Fruit fly (Drosophila melanogaster) whole organism, embryonic: Measurements from ENCODE around the gene Prtl99C.
A peak's percentile ranks its signal among the peaks of the same experiment; 100 is the strongest.

Experiments used
- ATbp ChIP-seq: fragments of 200-800 bp; sonication (Bioruptor generic); optimal IDR thresholded peaks from 2 replicates; lab custom pipeline; 2017; ENCODE audit warnings: missing biosample characterization, mild to moderate bottlenecking, missing genetic modification characterization, missing genetic modification reagents
- Abd-B ChIP-seq: fragments of 200-800 bp; sonication (Bioruptor generic); optimal IDR thresholded peaks from 2 replicates; lab custom pipeline; 2018; ENCODE audit warnings: missing biosample characterization, mild to moderate bottlenecking, missing genetic modification characterization, moderate library complexity
- BEAF-32 ChIP-seq: fragments of 200-800 bp; sonication (Bioruptor generic); optimal IDR thresholded peaks from 3 replicates; lab custom pipeline; 2017; ENCODE audit warnings: missing biosample characterization, missing genetic modification characterization, mild to moderate bottlenecking, moderate library complexity, missing genetic modification reagents
- CG10147 ChIP-seq: fragments of 200-800 bp; sonication (Bioruptor generic); optimal IDR thresholded peaks from 2 replicates; lab custom pipeline; 2019; ENCODE audit warnings: missing biosample characterization, mild to moderate bottlenecking, missing genetic modification characterization, moderate library complexity
- CG10462 ChIP-seq: fragments of 200-800 bp; sonication (Bioruptor generic); optimal IDR thresholded peaks from 2 replicates; lab custom pipeline; 2016; ENCODE audit warnings: missing biosample characterization, missing genetic modification characterization
- CG11723 ChIP-seq: fragments of 200-800 bp; sonication (Bioruptor generic); optimal IDR thresholded peaks from 2 replicates; lab custom pipeline; 2017; ENCODE audit warnings: missing biosample characterization, mild to moderate bottlenecking, missing genetic modification characterization
- CG12769 ChIP-seq: fragments of 200-800 bp; sonication (Bioruptor generic); optimal IDR thresholded peaks from 2 replicates; lab custom pipeline; 2019; ENCODE audit warnings: missing biosample characterization, mild to moderate bottlenecking, missing genetic modification characterization, moderate library complexity
- CG14050 ChIP-seq: fragments of 200-800 bp; sonication (Bioruptor generic); IDR thresholded peaks from 3 replicates; pipeline ENCODE4 v1.3.6; 2022; ENCODE audit warnings: missing biosample characterization, missing genetic modification characterization
- CG1602 ChIP-seq: fragments of 200-800 bp; sonication (Bioruptor generic); optimal IDR thresholded peaks from 3 replicates; lab custom pipeline; 2016; ENCODE audit warnings: missing biosample characterization, missing genetic modification characterization
- CG16779 ChIP-seq: fragments of 200-800 bp; sonication (Bioruptor generic); IDR thresholded peaks from 2 replicates; pipeline ENCODE4 v1.3.6; 2022; ENCODE audit warnings: missing biosample characterization, missing genetic modification characterization
- CG16863 ChIP-seq: fragments of 200-800 bp; sonication (Bioruptor generic); optimal IDR thresholded peaks from 3 replicates; lab custom pipeline; 2016; ENCODE audit warnings: missing biosample characterization, missing genetic modification characterization
- CG17359 ChIP-seq: fragments of 200-800 bp; sonication (Bioruptor generic); optimal IDR thresholded peaks from 3 replicates; lab custom pipeline; 2018; ENCODE audit warnings: missing biosample characterization, mild to moderate bottlenecking, missing genetic modification characterization, moderate library complexity
- CG17361 ChIP-seq: fragments of 200-800 bp; sonication (Bioruptor generic); IDR thresholded peaks from 3 replicates; pipeline ENCODE4 v1.3.6; 2022; ENCODE audit warnings: missing biosample characterization, missing genetic modification characterization
- CG18619 ChIP-seq: fragments of 200-800 bp; sonication (Bioruptor generic); optimal IDR thresholded peaks from 3 replicates; lab custom pipeline; 2017; ENCODE audit warnings: missing biosample characterization, mild to moderate bottlenecking, missing genetic modification characterization
- CG18764 ChIP-seq: fragments of 200-800 bp; sonication (Bioruptor generic); optimal IDR thresholded peaks from 3 replicates; lab custom pipeline; 2016; ENCODE audit warnings: missing biosample characterization, missing genetic modification characterization
- CG2678 ChIP-seq: fragments of 200-800 bp; sonication (Bioruptor generic); optimal IDR thresholded peaks from 3 replicates; lab custom pipeline; 2019; ENCODE audit warnings: missing biosample characterization, mild to moderate bottlenecking, missing genetic modification characterization, moderate library complexity
- CG30403 ChIP-seq: fragments of 200-800 bp; sonication (Bioruptor generic); optimal IDR thresholded peaks from 3 replicates; lab custom pipeline; 2016; ENCODE audit warnings: missing biosample characterization, missing genetic modification characterization
- CG32772 ChIP-seq: fragments of 200-800 bp; sonication (Bioruptor generic); IDR thresholded peaks from 2 replicates; pipeline ENCODE4 v1.3.6; 2022; ENCODE audit warnings: missing biosample characterization, missing genetic modification characterization
- CG3281 ChIP-seq: fragments of 200-800 bp; sonication (Bioruptor generic); optimal IDR thresholded peaks from 3 replicates; lab custom pipeline; 2017; ENCODE audit warnings: missing biosample characterization, mild to moderate bottlenecking, missing genetic modification characterization
- CG4282 ChIP-seq: fragments of 200-800 bp; sonication (Bioruptor generic); optimal IDR thresholded peaks from 2 replicates; lab custom pipeline; 2016; ENCODE audit warnings: missing biosample characterization, missing genetic modification characterization
- CG4328 ChIP-seq: fragments of 200-800 bp; sonication (Bioruptor generic); optimal IDR thresholded peaks from 3 replicates; lab custom pipeline; 2017; ENCODE audit warnings: missing biosample characterization, missing genetic modification reagents, missing genetic modification characterization
- CG43689 ChIP-seq: fragments of 200-800 bp; sonication (Bioruptor generic); IDR thresholded peaks from 2 replicates; pipeline ENCODE4 v1.3.6; 2022; ENCODE audit warnings: missing biosample characterization, missing genetic modification characterization
- CG7928 ChIP-seq: fragments of 200-800 bp; sonication (Bioruptor generic); optimal IDR thresholded peaks from 2 replicates; lab custom pipeline; 2017; ENCODE audit warnings: missing biosample characterization, mild to moderate bottlenecking, missing genetic modification characterization
- CG8478 ChIP-seq: fragments of >200 bp; optimal IDR thresholded peaks from 2 replicates; lab custom pipeline; 2018
- D19B ChIP-seq: fragments of 200-800 bp; sonication (Bioruptor generic); optimal IDR thresholded peaks from 2 replicates; lab custom pipeline; 2017; ENCODE audit warnings: missing biosample characterization, mild to moderate bottlenecking, missing genetic modification characterization
- Doc2 ChIP-seq: fragments of 200-800 bp; sonication (Bioruptor generic); IDR thresholded peaks from 2 replicates; pipeline ENCODE4 v1.3.6; 2022; ENCODE audit warnings: missing biosample characterization, missing genetic modification characterization
- Dref ChIP-seq: fragments of 200-800 bp; sonication (Bioruptor generic); IDR thresholded peaks from 2 replicates; pipeline ENCODE4 v1.3.6; 2022; ENCODE audit warnings: missing biosample characterization, missing genetic modification characterization
- H15 ChIP-seq: fragments of 200-800 bp; sonication (Bioruptor generic); IDR thresholded peaks from 3 replicates; pipeline ENCODE4 v1.3.6; 2022; ENCODE audit warnings: missing biosample characterization, missing genetic modification characterization
- Hmr ChIP-seq: fragments of 200-800 bp; sonication (Bioruptor generic); optimal IDR thresholded peaks from 3 replicates; lab custom pipeline; 2017; ENCODE audit warnings: mild to moderate bottlenecking, missing biosample characterization, missing genetic modification reagents, missing genetic modification characterization
- Hsf ChIP-seq: fragments of 200-800 bp; sonication (Bioruptor generic); optimal IDR thresholded peaks from 3 replicates; lab custom pipeline; 2016; ENCODE audit warnings: missing biosample characterization, missing genetic modification characterization
- Lhr ChIP-seq: fragments of 200-800 bp; sonication (Bioruptor generic); optimal IDR thresholded peaks from 3 replicates; lab custom pipeline; 2017; ENCODE audit warnings: mild to moderate bottlenecking, missing biosample characterization, missing genetic modification reagents, missing genetic modification characterization
- Med ChIP-seq: fragments of 200-800 bp; sonication (Bioruptor generic); peaks from one replicate; lab custom pipeline; 2016; ENCODE audit warnings: missing biosample characterization, missing genetic modification characterization, mild to moderate bottlenecking, inconsistent platforms, moderate library complexity
- Nf-YB ChIP-seq: fragments of 200-800 bp; sonication (Bioruptor generic); optimal IDR thresholded peaks from 3 replicates; lab custom pipeline; 2019; ENCODE audit warnings: missing biosample characterization, mild to moderate bottlenecking, missing genetic modification characterization, moderate library complexity
- Nf-YC ChIP-seq: fragments of 200-800 bp; optimal IDR thresholded peaks from 3 replicates; lab custom pipeline; 2019; ENCODE audit warnings: missing biosample characterization, mild to moderate bottlenecking, missing genetic modification characterization, moderate library complexity
- NfI ChIP-seq: fragments of 200-800 bp; sonication (Bioruptor generic); optimal IDR thresholded peaks from 3 replicates; lab custom pipeline; 2018; ENCODE audit warnings: missing biosample characterization, mild to moderate bottlenecking, missing genetic modification characterization, moderate library complexity
- Pdp1 ChIP-seq, 2 experiments: fragments of 200-800 bp; sonication (Bioruptor generic); optimal IDR thresholded peaks; 3 replicates each; lab custom pipeline; 2016; ENCODE audit warnings: missing biosample characterization in 2 of 2, missing genetic modification characterization in 2 of 2, mild to moderate bottlenecking in 1 of 2, moderate library complexity in 1 of 2
- btn ChIP-seq: fragments of 200-800 bp; sonication (Bioruptor generic); optimal IDR thresholded peaks from 2 replicates; lab custom pipeline; 2016; ENCODE audit warnings: missing biosample characterization, missing genetic modification characterization
- dati ChIP-seq: fragments of 200-800 bp; sonication (Bioruptor generic); IDR thresholded peaks from 2 replicates; pipeline ENCODE4 v1.3.6; 2022; ENCODE audit warnings: missing biosample characterization, missing genetic modification characterization
- fd96Cb ChIP-seq: fragments of 200-800 bp; sonication (Bioruptor generic); optimal IDR thresholded peaks from 2 replicates; lab custom pipeline; 2018; ENCODE audit warnings: missing biosample characterization, mild to moderate bottlenecking, missing genetic modification characterization, moderate library complexity
- ftz-f1 ChIP-seq: fragments of 200-800 bp; sonication (Bioruptor generic); optimal IDR thresholded peaks from 2 replicates; lab custom pipeline; 2016; ENCODE audit warnings: missing biosample characterization, missing genetic modification characterization
- knrl ChIP-seq: fragments of 200-800 bp; sonication (Bioruptor generic); IDR thresholded peaks from 3 replicates; pipeline ENCODE4 v1.3.6; 2022; ENCODE audit warnings: missing biosample characterization, missing genetic modification characterization; ENCODE audit not compliant: partially characterized antibody
- nerfin-2 ChIP-seq: fragments of 200-800 bp; sonication (Bioruptor generic); IDR thresholded peaks from 2 replicates; pipeline ENCODE4 v1.3.6; 2022; ENCODE audit warnings: missing biosample characterization, missing genetic modification characterization; ENCODE audit not compliant: partially characterized antibody
- pum ChIP-seq: fragments of 200-800 bp; sonication (Bioruptor generic); optimal IDR thresholded peaks from 2 replicates; lab custom pipeline; 2016; ENCODE audit warnings: missing biosample characterization, missing genetic modification characterization
- repo ChIP-seq: fragments of 200-800 bp; sonication (Bioruptor generic); optimal IDR thresholded peaks from 2 replicates; lab custom pipeline; 2016; ENCODE audit warnings: missing biosample characterization, missing genetic modification characterization
- shn ChIP-seq: fragments of 200-800 bp; sonication (Bioruptor generic); optimal IDR thresholded peaks from 3 replicates; lab custom pipeline; 2016; ENCODE audit warnings: missing biosample characterization, missing genetic modification characterization
- sqz ChIP-seq: fragments of 200-800 bp; sonication (Bioruptor generic); optimal IDR thresholded peaks from 3 replicates; lab custom pipeline; 2018; ENCODE audit warnings: missing biosample characterization, mild to moderate bottlenecking, missing genetic modification characterization
- toy ChIP-seq: fragments of 200-800 bp; sonication (Bioruptor generic); IDR thresholded peaks from 2 replicates; pipeline ENCODE4 v1.3.6; 2022; ENCODE audit warnings: missing biosample characterization, missing genetic modification characterization
- vvl ChIP-seq: fragments of 200-800 bp; sonication (Bioruptor generic); IDR thresholded peaks from 2 replicates; pipeline ENCODE4 v1.3.6; 2022; ENCODE audit warnings: missing biosample characterization, missing genetic modification characterization
- wek ChIP-seq: fragments of 200-800 bp; sonication (Bioruptor generic); optimal IDR thresholded peaks from 3 replicates; lab custom pipeline; 2018; ENCODE audit warnings: missing biosample characterization, mild to moderate bottlenecking, missing genetic modification characterization, moderate library complexity
- zen ChIP-seq: fragments of 200-800 bp; sonication (Bioruptor generic); optimal IDR thresholded peaks from 3 replicates; lab custom pipeline; 2018; ENCODE audit warnings: missing biosample characterization, mild to moderate bottlenecking, missing genetic modification characterization, moderate library complexity

Prtl99C gene

dm6 chr3R:29798966-29799680, 36.6 kb upstream of the Prtl99C start, which contains the start of the genes Rnb and Drice (continued):
- TF ChIP-seq knrl (GFP tag; lab: Robert Waterston, UW) (peak; percentile 66), Pdp1 (GFP tag; optimal IDR thresholded peaks at IDR 0.05; lab: Kevin White, UChicago) (peak in 1 of 2 experiments; percentile 39), CG10462 (GFP tag; lab: Kevin White, UChicago) (peak; percentile 32), CG30403 (GFP tag; lab: Kevin White, UChicago) (peak; percentile 54), wek (GFP tag; lab: Kevin White, UChicago) (peak; percentile 20), NfI (GFP tag; lab: Kevin White, UChicago) (peak; percentile 44), CG10147 (GFP tag; lab: Kevin White, UChicago) (peak; percentile 54), CG16779 (GFP tag; lab: Robert Waterston, UW) (no peak), CG16863 (GFP tag; lab: Kevin White, UChicago) (no peak), CG32772 (GFP tag; lab: Robert Waterston, UW) (0 out of 2 replicates have a peak, but pooled peaks have one; percentile 25), CG4328 (GFP tag; lab: Kevin White, UChicago) (peak; percentile 52), CG17361 (GFP tag; lab: Robert Waterston, UW) (no peak; the same call in 1 of the 3 replicates), shn (GFP tag; lab: Kevin White, UChicago) (no peak), repo (GFP tag; lab: Kevin White, UChicago) (no peak), Abd-B (GFP tag; lab: Kevin White, UChicago) (no peak), sqz (no peak), Dref (GFP tag; lab: Robert Waterston, UW) (no peak), toy (GFP tag; lab: Robert Waterston, UW) (no peak), nerfin-2 (GFP tag; lab: Robert Waterston, UW) (0 out of 2 replicates have a peak, but pooled peaks have one; percentile 22), CG1602 (GFP tag; lab: Kevin White, UChicago) (peak; percentile 39), CG17359 (tag; lab: Kevin White, UChicago) (peak; percentile 51), Hmr (no peak), ATbp (GFP tag; lab: Kevin White, UChicago) (no peak), H15 (GFP tag; lab: Robert Waterston, UW) (no peak), CG18764 (GFP tag; lab: Kevin White, UChicago) (peak; percentile 7), CG12769 (tag; lab: Kevin White, UChicago) (no peak), Lhr (GFP tag; lab: Kevin White, UChicago) (peak; percentile 60), Nf-YC (tag; lab: Kevin White, UChicago) (no peak), dati (no peak), D19B (GFP tag; lab: Kevin White, UChicago) (no peak), Nf-YB (GFP tag; lab: Kevin White, UChicago) (no peak), zen (tag; lab: Kevin White, UChicago) (peak; percentile 46), CG14050 (GFP tag; lab: Robert Waterston, UW) (peak; percentile 35; the same call in 1 of the 3 replicates), CG4282 (GFP tag; lab: Kevin White, UChicago) (no peak), Hsf (peak; percentile 26), CG8478 (lab: Kevin White, UChicago) (no peak), CG18619 (no peak), BEAF-32 (peak; percentile 75), vvl (GFP tag; lab: Robert Waterston, UW) (peak; percentile 50), pum (GFP tag; lab: Kevin White, UChicago) (no peak), CG11723 (GFP tag; lab: Kevin White, UChicago) (no peak), CG3281 (peak; percentile 56), btn (no peak), CG43689 (GFP tag; lab: Robert Waterston, UW) (no peak), Doc2 (GFP tag; lab: Robert Waterston, UW) (no peak), fd96Cb (peak; percentile 36), CG7928 (no peak), ftz-f1 (GFP tag; lab: Kevin White, UChicago) (no peak), Med (peak; percentile 85), CG2678 (tag; lab: Kevin White, UChicago) (no peak)
